Worm (Caenorhabditis elegans) whole organism, L4 larva: ENCODE results near the gene D1053.3.

ENCODE experiments used
- F49E8.2 ChIP-seq: sonication (generic microtip); optimal IDR thresholded peaks from 2 replicates; lab custom pipeline; 2016; ENCODE audit warnings: missing compliant biosample characterization, mild to moderate bottlenecking, missing genetic modification characterization, borderline replicate concordance
- Y48G9A.11 ChIP-seq: fragments of 200-800 bp; sonication (Bioruptor generic); IDR thresholded peaks from 2 replicates; pipeline ENCODE4 v1.3.6; 2022; ENCODE audit warnings: missing genetic modification reagents, missing genetic modification characterization, missing compliant biosample characterization
- ZK546.5 ChIP-seq, 2 experiments: sonication (generic microtip); optimal IDR thresholded peaks; 2 replicates each; lab custom pipeline; 2017; ENCODE audit warnings: missing biosample characterization in 2 of 2, missing genetic modification characterization in 2 of 2
- aha-1 ChIP-seq: fragments of 150-350 bp; peaks from one replicate; lab custom pipeline; 2014; ENCODE audit warnings: missing biosample characterization, missing genetic modification characterization
- ama-1 ChIP-seq: fragments of 150-350 bp; optimal IDR thresholded peaks from 2 replicates; lab custom pipeline; 2014; ENCODE audit warnings: inconsistent platforms, mixed read lengths
- ceh-28 ChIP-seq: fragments of 150-350 bp; optimal IDR thresholded peaks from 2 replicates; lab custom pipeline; 2014; ENCODE audit warnings: missing biosample characterization, missing genetic modification reagents, missing genetic modification characterization
- ceh-32 ChIP-seq: sonication (generic microtip); optimal IDR thresholded peaks from 2 replicates; lab custom pipeline; 2016; ENCODE audit warnings: mild to moderate bottlenecking, missing genetic modification characterization, missing compliant biosample characterization; ENCODE audit not compliant: poor library complexity
- daf-12 ChIP-seq: fragments of 150-350 bp; optimal IDR thresholded peaks from 2 replicates; lab custom pipeline; 2014; ENCODE audit warnings: missing biosample characterization, missing genetic modification reagents, missing genetic modification characterization
- daf-19 ChIP-seq: fragments of 200-800 bp; sonication (Bioruptor generic); conservative IDR thresholded peaks from 2 replicates; pipeline ENCODE4 v1.3.6; 2022; ENCODE audit warnings: missing genetic modification characterization, missing compliant biosample characterization
- dmd-9 ChIP-seq: fragments of 200-800 bp; sonication (Bioruptor generic); IDR thresholded peaks from 2 replicates; pipeline ENCODE4 v1.3.6; 2022; ENCODE audit warnings: missing genetic modification reagents, missing genetic modification characterization, missing compliant biosample characterization
- duxl-1 ChIP-seq: sonication (generic microtip); optimal IDR thresholded peaks from 2 replicates; lab custom pipeline; 2016; ENCODE audit warnings: mild to moderate bottlenecking, missing genetic modification characterization, moderate library complexity, missing compliant biosample characterization; ENCODE audit not compliant: poor library complexity
- dve-1 ChIP-seq: sonication (generic microtip); optimal IDR thresholded peaks from 2 replicates; lab custom pipeline; 2017; ENCODE audit warnings: antibody characterized with exemption, mild to moderate bottlenecking, missing genetic modification characterization, missing compliant biosample characterization; ENCODE audit not compliant: insufficient read depth
- egl-43 ChIP-seq: fragments of 200-800 bp; sonication (Bioruptor generic); IDR thresholded peaks from 2 replicates; pipeline ENCODE4 v1.3.6; 2022; ENCODE audit warnings: missing genetic modification reagents, missing genetic modification characterization, missing compliant biosample characterization
- fkh-10 ChIP-seq: fragments of 150-350 bp; optimal IDR thresholded peaks from 2 replicates; lab custom pipeline; 2014; ENCODE audit warnings: missing biosample characterization, missing genetic modification reagents, missing genetic modification characterization
- gei-8 ChIP-seq: fragments of 200-800 bp; sonication (Bioruptor generic); optimal IDR thresholded peaks from 2 replicates; lab custom pipeline; 2018; ENCODE audit warnings: mild to moderate bottlenecking, missing genetic modification characterization, missing compliant biosample characterization
- hif-1 ChIP-seq, 2 experiments: sonication (generic microtip); optimal IDR thresholded peaks; 2 replicates each; lab custom pipeline; 2016 to 2017; ENCODE audit warnings: missing compliant biosample characterization in 2 of 2, missing genetic modification characterization in 2 of 2, missing genetic modification reagents in 2 of 2, missing genotype in 2 of 2, mild to moderate bottlenecking in 1 of 2
- lin-1 ChIP-seq: fragments of 200-800 bp; sonication (Bioruptor generic); IDR thresholded peaks from 2 replicates; pipeline ENCODE4 v1.3.6; 2022; ENCODE audit warnings: missing genetic modification reagents, missing genetic modification characterization, missing compliant biosample characterization
- lin-13 ChIP-seq: fragments of 150-350 bp; optimal IDR thresholded peaks from 2 replicates; lab custom pipeline; 2014; ENCODE audit warnings: missing biosample characterization, missing genetic modification reagents, missing genetic modification characterization
- lin-15B ChIP-seq: fragments of 150-350 bp; sonication (generic microtip); optimal IDR thresholded peaks from 3 replicates; lab custom pipeline; 2014; ENCODE audit warnings: missing biosample characterization, missing genetic modification characterization
- lir-3 ChIP-seq: sonication (generic microtip); optimal IDR thresholded peaks from 2 replicates; lab custom pipeline; 2016; ENCODE audit warnings: mild to moderate bottlenecking, missing genetic modification characterization, missing compliant biosample characterization
- madf-9 ChIP-seq: fragments of 200-800 bp; sonication (Bioruptor generic); conservative IDR thresholded peaks from 2 replicates; pipeline ENCODE4 v1.3.6; 2022; ENCODE audit warnings: missing genetic modification reagents, missing genetic modification characterization, missing compliant biosample characterization
- mep-1 ChIP-seq: fragments of 150-350 bp; sonication (generic microtip); optimal IDR thresholded peaks from 3 replicates; lab custom pipeline; 2014; ENCODE audit warnings: missing biosample characterization, missing genetic modification characterization
- mes-2 ChIP-seq: sonication (generic microtip); optimal IDR thresholded peaks from 2 replicates; lab custom pipeline; 2016; ENCODE audit warnings: missing genotype, mild to moderate bottlenecking, missing genetic modification characterization, missing compliant biosample characterization; ENCODE audit not compliant: poor library complexity, severe bottlenecking
- mxl-3 ChIP-seq: fragments of 200-800 bp; sonication (Bioruptor generic); optimal IDR thresholded peaks from 2 replicates; lab custom pipeline; 2018; ENCODE audit warnings: mild to moderate bottlenecking, missing genetic modification characterization, missing compliant biosample characterization
- nhr-10 ChIP-seq: fragments of 150-350 bp; optimal IDR thresholded peaks from 2 replicates; lab custom pipeline; 2014; ENCODE audit warnings: missing biosample characterization, missing genetic modification characterization
- nhr-111 ChIP-seq: fragments of 200-800 bp; sonication (Bioruptor generic); optimal IDR thresholded peaks from 2 replicates; lab custom pipeline; 2018; ENCODE audit warnings: mild to moderate bottlenecking, missing genetic modification characterization, missing compliant biosample characterization
- nhr-25 ChIP-seq: sonication (generic microtip); optimal IDR thresholded peaks from 2 replicates; lab custom pipeline; 2017; ENCODE audit warnings: missing genetic modification characterization, mild to moderate bottlenecking, missing compliant biosample characterization, antibody characterized with exemption, moderate library complexity, borderline replicate concordance; ENCODE audit not compliant: insufficient read depth
- nhr-41 ChIP-seq: fragments of 200-800 bp; sonication (Bioruptor generic); IDR thresholded peaks from 2 replicates; pipeline ENCODE4 v1.3.6; 2022; ENCODE audit warnings: missing genetic modification reagents, missing genetic modification characterization, missing compliant biosample characterization
- rbr-2 ChIP-seq: sonication (generic microtip); optimal IDR thresholded peaks from 2 replicates; lab custom pipeline; 2016; ENCODE audit warnings: missing genotype, missing genetic modification characterization, missing compliant biosample characterization
- sdz-12 ChIP-seq: fragments of 200-800 bp; sonication (Bioruptor generic); optimal IDR thresholded peaks from 2 replicates; lab custom pipeline; 2018; ENCODE audit warnings: mild to moderate bottlenecking, missing genetic modification characterization, missing compliant biosample characterization
- snpc-4 ChIP-seq: fragments of 150-350 bp; optimal IDR thresholded peaks from 2 replicates; lab custom pipeline; 2014; ENCODE audit warnings: missing biosample characterization, missing genetic modification characterization
- spr-1 ChIP-seq: sonication (generic microtip); optimal IDR thresholded peaks from 2 replicates; lab custom pipeline; 2016; ENCODE audit warnings: mild to moderate bottlenecking, missing genetic modification characterization, missing compliant biosample characterization
- unc-39 ChIP-seq: sonication (generic microtip); optimal IDR thresholded peaks from 2 replicates; lab custom pipeline; 2017; ENCODE audit warnings: missing biosample characterization, missing genetic modification characterization
- unc-62 ChIP-seq, 3 experiments: fragments of 150-350 bp in 1 of 3; sonication (generic microtip); optimal IDR thresholded peaks in 2 of 3; peaks in 1 of 3; 1 replicate in 1 of 3; 2 replicates in 2 of 3; lab custom pipeline; 2014 to 2017; ENCODE audit warnings: missing biosample characterization in 3 of 3, missing genetic modification characterization in 3 of 3, missing genetic modification reagents in 3 of 3, missing genotype in 1 of 3
- vab-7 ChIP-seq: fragments of 200-800 bp; sonication (Bioruptor generic); IDR thresholded peaks from 2 replicates; pipeline ENCODE4 v1.3.6; 2022; ENCODE audit warnings: missing genetic modification reagents, missing genetic modification characterization, missing compliant biosample characterization
- zag-1 ChIP-seq: fragments of 150-350 bp; optimal IDR thresholded peaks from 2 replicates; lab custom pipeline; 2014; ENCODE audit warnings: missing biosample characterization, missing genetic modification characterization
- zfp-2 ChIP-seq: sonication (generic microtip); optimal IDR thresholded peaks from 2 replicates; lab custom pipeline; 2016; ENCODE audit warnings: mild to moderate bottlenecking, missing genetic modification characterization, missing compliant biosample characterization
- zfp-3 ChIP-seq: fragments of 200-800 bp; sonication (Bioruptor generic); conservative IDR thresholded peaks from 2 replicates; pipeline ENCODE4 v1.3.6; 2022; ENCODE audit warnings: missing genetic modification reagents, missing genetic modification characterization, missing compliant biosample characterization
- zip-11 ChIP-seq: fragments of 200-800 bp; sonication (Bioruptor generic); IDR thresholded peaks from 2 replicates; pipeline ENCODE4 v1.3.6; 2022; ENCODE audit warnings: missing genetic modification characterization, missing compliant biosample characterization
- zip-2 ChIP-seq: fragments of 150-350 bp; optimal IDR thresholded peaks from 2 replicates; lab custom pipeline; 2014; ENCODE audit warnings: missing biosample characterization, missing genetic modification characterization
- ztf-11 ChIP-seq: fragments of 150-350 bp; optimal IDR thresholded peaks from 2 replicates; lab custom pipeline; 2014; ENCODE audit warnings: missing biosample characterization, missing genetic modification characterization
- ztf-7 ChIP-seq: fragments of 150-350 bp; optimal IDR thresholded peaks from 2 replicates; lab custom pipeline; 2014; ENCODE audit warnings: missing biosample characterization, missing genetic modification characterization

The D1053.3 gene

DNA sequence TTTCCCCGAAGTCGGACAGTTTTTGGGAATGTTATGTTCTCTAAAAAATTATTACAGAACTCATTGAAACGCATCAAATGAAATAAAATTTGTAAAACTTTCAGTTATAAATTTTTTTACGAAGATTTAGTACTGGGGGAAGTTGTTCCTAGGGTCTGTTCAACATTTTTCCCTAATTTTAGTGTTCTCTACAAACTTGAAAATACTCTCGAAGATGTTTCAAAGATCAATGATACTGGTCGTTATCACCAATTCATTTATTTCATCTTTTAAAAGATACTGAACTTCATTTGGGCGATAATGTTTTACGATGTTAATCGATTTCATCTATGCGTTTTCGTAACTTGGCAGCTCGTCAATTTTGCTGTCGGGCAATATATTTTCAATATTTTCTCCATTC lies 34.7 kb downstream of the D1053.3 start, which contains the start of gene C44C10.3:
Gene C44C10.3 (plus strand): TSS at position 301 of the 400 bp plus-strand sequence.
- no peak for TF ChIP-seq ztf-11
- no peak for TF ChIP-seq zag-1 (tag; lab: Kevin White, UChicago)
- no peak for TF ChIP-seq lin-13 (GFP tag; lab: Kevin White, UChicago)
- no peak for TF ChIP-seq ceh-32 (tag; lab: Kevin White, UChicago)
- TF ChIP-seq unc-62 (GFP tag; optimal IDR thresholded peaks at IDR 0.05 in 1 of 2; lab: Kevin White, UChicago): no peak
- TF ChIP-seq unc-62 (tag; optimal IDR thresholded peaks at IDR 0.05; lab: Kevin White, UChicago): no peak
- no peak for TF ChIP-seq F49E8.2 (tag; lab: Kevin White, UChicago)
- no peak for TF ChIP-seq egl-43
- TF ChIP-seq unc-39 (tag; lab: Kevin White, UChicago): no peak
- TF ChIP-seq lir-3 (tag; lab: Kevin White, UChicago): no peak
- no peak for TF ChIP-seq zip-11 (GFP tag; lab: Robert Waterston, UW)
- TF ChIP-seq ceh-28 (tag; lab: Kevin White, UChicago): no peak
- TF ChIP-seq zfp-2 (tag; lab: Kevin White, UChicago): no peak
- no peak for TF ChIP-seq hif-1 (tag; optimal IDR thresholded peaks at IDR 0.05; lab: Kevin White, UChicago)

DNA sequence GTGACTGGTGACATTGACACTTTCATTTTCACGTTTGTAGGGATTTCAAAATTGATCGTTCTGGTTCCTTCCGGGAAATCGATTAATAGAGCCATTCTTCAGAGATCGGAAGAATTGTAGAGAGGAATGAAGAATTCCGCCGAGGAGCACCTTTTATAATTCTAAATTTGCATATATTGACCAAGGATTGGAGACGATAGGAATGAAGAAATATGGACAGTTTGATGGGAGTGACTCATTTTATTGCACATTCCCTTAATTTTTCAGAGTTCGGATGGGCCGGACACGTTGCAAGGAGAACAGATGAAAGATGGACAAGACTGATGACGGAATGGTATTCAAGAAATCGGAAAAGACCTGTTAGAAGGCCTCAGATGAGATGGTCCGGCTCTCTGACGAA lies 36.7 kb downstream of the D1053.3 start, which contains the start of gene C44C10.15:
Gene C44C10.15 (minus strand): TSS at position 101 of the 400 bp plus-strand sequence.
- TF ChIP-seq lin-1 (GFP tag; lab: Robert Waterston, UW) (no peak), zfp-3 (GFP tag; lab: Robert Waterston, UW) (no peak), madf-9 (no peak), ama-1 (lab: Kevin White, UChicago) (no peak), mep-1 (tag; lab: Kevin White, UChicago) (no peak), F49E8.2 (tag; lab: Kevin White, UChicago) (no peak), zag-1 (tag; lab: Kevin White, UChicago) (no peak), unc-62 (GFP tag; optimal IDR thresholded peaks at IDR 0.05 in 1 of 2; lab: Kevin White, UChicago) (no peak), unc-62 (tag; optimal IDR thresholded peaks at IDR 0.05; lab: Kevin White, UChicago) (no peak), Y48G9A.11 (GFP tag; lab: Robert Waterston, UW) (no peak), nhr-10 (tag; lab: Kevin White, UChicago) (no peak), aha-1 (no peak)

DNA sequence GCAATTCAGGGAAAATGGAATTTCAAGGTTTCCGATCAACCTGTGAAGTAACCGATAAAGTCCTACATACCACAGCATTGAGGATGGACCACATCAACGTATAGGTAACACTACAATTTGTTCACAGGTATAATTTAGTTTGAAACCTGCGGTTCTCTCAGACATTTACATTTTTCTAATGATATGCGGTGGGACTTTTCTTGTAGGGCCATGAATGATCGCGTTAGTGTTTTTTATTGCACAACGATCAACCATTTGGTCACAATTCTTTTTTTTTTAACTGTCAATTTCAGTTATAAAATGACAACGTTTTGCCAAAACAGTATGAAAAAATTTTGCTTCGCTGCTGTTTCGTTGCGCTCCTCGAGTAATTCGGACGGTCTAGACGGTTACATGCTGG lies 40.3 kb downstream of the D1053.3 start, which contains the start of gene C44C10.12:
Gene C44C10.12 (plus strand): TSS at position 301 of the 400 bp plus-strand sequence.
- TF ChIP-seq daf-19 (GFP tag; lab: Robert Waterston, UW) (no peak), duxl-1 (no peak), ama-1 (lab: Kevin White, UChicago) (no peak), dve-1 (tag; lab: Kevin White, UChicago) (no peak), lin-15B (tag; lab: Kevin White, UChicago) (no peak), sdz-12 (no peak), ZK546.5 (tag; optimal IDR thresholded peaks at IDR 0.05; lab: Kevin White, UChicago) (no peak), ceh-32 (tag; lab: Kevin White, UChicago) (no peak), nhr-41 (no peak), spr-1 (tag; lab: Kevin White, UChicago) (no peak), nhr-25 (tag; lab: Kevin White, UChicago) (no peak), unc-62 (GFP tag; optimal IDR thresholded peaks at IDR 0.05 in 1 of 2; lab: Kevin White, UChicago) (no peak), unc-62 (tag; optimal IDR thresholded peaks at IDR 0.05; lab: Kevin White, UChicago) (no peak), fkh-10 (GFP tag; lab: Kevin White, UChicago) (no peak), aha-1 (no peak), snpc-4 (tag; lab: Kevin White, UChicago) (no peak), daf-12 (tag; lab: Kevin White, UChicago) (no peak), zfp-2 (tag; lab: Kevin White, UChicago) (no peak)

DNA sequence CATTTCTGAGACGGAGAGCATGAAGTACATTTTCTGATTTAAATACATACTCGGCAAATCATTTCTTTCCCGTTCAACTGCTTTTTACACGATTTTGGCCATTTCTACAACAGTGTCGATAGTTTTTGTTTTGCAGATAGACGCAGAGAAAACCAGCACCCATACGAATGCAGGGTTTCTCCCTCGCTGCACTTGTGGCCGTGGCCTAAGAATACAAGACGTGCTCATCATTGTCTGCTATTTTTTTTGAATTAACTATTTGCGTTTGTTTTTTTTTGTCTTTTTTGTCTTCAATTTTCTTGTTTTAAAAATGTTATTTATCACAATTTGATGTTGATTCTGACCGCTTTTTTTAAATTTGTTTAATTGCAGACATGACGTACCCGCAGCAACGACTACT lies 43.9 kb downstream of the D1053.3 start, which contains the start of gene smcl-1:
Gene smcl-1 (plus strand): TSS at position 373 of the 400 bp plus-strand sequence.
- no peak for TF ChIP-seq ztf-7
- TF ChIP-seq madf-9: no peak
- no peak for TF ChIP-seq vab-7 (GFP tag; lab: Robert Waterston, UW)
- peak; percentile 80 for TF ChIP-seq aha-1
- no peak for TF ChIP-seq nhr-10 (tag; lab: Kevin White, UChicago)
- TF ChIP-seq dmd-9 (GFP tag; lab: Robert Waterston, UW): no peak
- no peak for TF ChIP-seq rbr-2 (tag; lab: Kevin White, UChicago)
- no peak for TF ChIP-seq zfp-2 (tag; lab: Kevin White, UChicago)
- TF ChIP-seq zip-2 (tag; lab: Kevin White, UChicago): no peak
- TF ChIP-seq gei-8 (GFP tag; lab: Kevin White, UChicago): no peak
- no peak for TF ChIP-seq lin-15B (tag; lab: Kevin White, UChicago)
- TF ChIP-seq mes-2 (tag; lab: Kevin White, UChicago): no peak
- TF ChIP-seq ZK546.5 (tag; optimal IDR thresholded peaks at IDR 0.05; lab: Kevin White, UChicago): no peak
- TF ChIP-seq mxl-3 (GFP tag; lab: Kevin White, UChicago): peak; percentile 72
- TF ChIP-seq nhr-111 (GFP tag; lab: Kevin White, UChicago): no peak
- no peak for TF ChIP-seq ama-1 (lab: Kevin White, UChicago)
